Fruit fly (Drosophila melanogaster): ENCODE measurements around the gene CG42729.

- TF ChIP-seq CG8478 (optimal IDR thresholded peaks at IDR 0.05) (no peak), CTCF (optimal IDR thresholded peaks at IDR 0.05) (no peak)
Observed at dm6 chr3L:15530071-15530470, 2.8 kb upstream of the CG42729 start.

Data from S2 (cell line).